Worm (Caenorhabditis elegans) whole organism, L2 larva: ENCODE data around the gene gcy-32.

Experiments used
- Y55F3AM.14 ChIP-seq: fragments of 200-800 bp; sonication (Bioruptor generic); optimal IDR thresholded peaks from 2 replicates; lab custom pipeline; 2018; ENCODE audit warnings: mild to moderate bottlenecking, missing genetic modification characterization, missing compliant biosample characterization
- nhr-10 ChIP-seq: sonication (generic microtip); optimal IDR thresholded peaks from 2 replicates; lab custom pipeline; 2017; ENCODE audit warnings: missing biosample characterization, missing genetic modification characterization
- nhr-77 ChIP-seq: fragments of 150-350 bp; optimal IDR thresholded peaks from 2 replicates; lab custom pipeline; 2014; ENCODE audit warnings: missing biosample characterization, missing genetic modification characterization

DNA sequence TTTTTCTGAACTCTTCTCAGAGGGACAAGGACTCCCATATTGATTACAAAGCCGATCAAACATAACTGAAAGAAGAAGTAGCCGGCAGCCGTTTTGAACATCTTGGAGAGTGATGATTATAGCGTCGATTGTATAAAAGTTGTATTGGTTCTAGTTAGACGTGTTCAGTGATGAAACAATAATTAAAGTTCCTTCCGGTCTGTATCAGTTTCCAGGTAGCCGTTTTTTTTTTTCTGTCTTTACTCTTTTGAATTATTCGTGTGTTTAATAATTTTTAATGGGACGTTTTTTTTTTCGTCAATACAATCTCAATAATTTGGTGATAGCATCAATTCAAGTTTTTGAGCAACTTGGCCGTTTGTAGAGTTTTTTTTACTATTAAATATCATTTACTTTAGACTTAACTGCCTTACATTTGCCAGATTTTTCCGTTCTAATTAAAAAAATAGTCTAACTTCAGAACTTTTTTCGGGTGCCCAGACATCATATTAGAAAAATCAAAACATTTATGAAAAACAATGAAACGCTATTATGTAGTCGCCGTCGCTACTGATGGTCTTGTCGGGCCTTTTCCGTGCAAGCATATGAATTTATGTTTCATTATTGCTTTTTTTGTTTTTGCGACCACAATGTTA is 31.2 kb upstream of the gcy-32 start, which contains the start of the genes srx-10 and clec-226:
- TF ChIP-seq Y55F3AM.14 (GFP tag; lab: Kevin White, UChicago) (no peak), nhr-77 (tag; lab: Kevin White, UChicago) (no peak), nhr-10 (tag; lab: Kevin White, UChicago) (no peak)
